Worm (Caenorhabditis elegans) whole organism, early embryonic: Measurements from ENCODE around the gene F41G4.7.

Source experiments
- F13C5.2 ChIP-seq: sonication (generic microtip); optimal IDR thresholded peaks from 2 replicates; lab custom pipeline; 2017; ENCODE audit warnings: mild to moderate bottlenecking, missing genetic modification characterization, inconsistent platforms, missing compliant biosample characterization
- aly-1 ChIP-seq: sonication (generic microtip); optimal IDR thresholded peaks from 2 replicates; lab custom pipeline; 2016; ENCODE audit warnings: missing genetic modification characterization, missing compliant biosample characterization
- ama-1 ChIP-seq: fragments of 150-350 bp; optimal IDR thresholded peaks from 2 replicates; lab custom pipeline; 2014
- ceh-13 ChIP-seq: fragments of 200-800 bp; sonication (Bioruptor generic); optimal IDR thresholded peaks from 2 replicates; lab custom pipeline; 2018; ENCODE audit warnings: mild to moderate bottlenecking, missing genetic modification characterization, missing compliant biosample characterization
- flt-1 ChIP-seq: fragments of 200-800 bp; sonication (Bioruptor generic); IDR thresholded peaks from 2 replicates; pipeline ENCODE4 v1.3.6; 2022; ENCODE audit warnings: missing genetic modification characterization, missing compliant biosample characterization
- hmbx-1 ChIP-seq: sonication (generic microtip); optimal IDR thresholded peaks from 2 replicates; lab custom pipeline; 2016; ENCODE audit warnings: mild to moderate bottlenecking, missing genetic modification characterization, missing compliant biosample characterization
- scrt-1 ChIP-seq: fragments of 200-800 bp; sonication (Bioruptor generic); IDR thresholded peaks from 2 replicates; pipeline ENCODE4 v1.3.6; 2022; ENCODE audit warnings: missing genetic modification characterization, missing compliant biosample characterization
- sea-1 ChIP-seq: fragments of 200-800 bp; sonication (Bioruptor generic); conservative IDR thresholded peaks from 2 replicates; pipeline ENCODE4 v1.3.6; 2022; ENCODE audit warnings: missing genetic modification characterization, missing compliant biosample characterization
- tbx-11 ChIP-seq: fragments of 200-800 bp; sonication (Bioruptor generic); IDR thresholded peaks from 2 replicates; pipeline ENCODE4 v1.3.6; 2022; ENCODE audit warnings: missing genetic modification characterization, missing compliant biosample characterization
- tra-4 ChIP-seq: sonication (generic microtip); optimal IDR thresholded peaks from 2 replicates; lab custom pipeline; 2017; ENCODE audit warnings: missing genetic modification characterization, missing compliant biosample characterization

ce11 chrX:16795978-16796377 is 40.2 kb downstream of the F41G4.7 start, which contains the start of gene aak-2:
- no peak for TF ChIP-seq ama-1 (lab: Kevin White, UChicago)
- no peak for TF ChIP-seq hmbx-1 (tag; lab: Kevin White, UChicago)
- TF ChIP-seq F13C5.2: no peak
- no peak for TF ChIP-seq ceh-13 (GFP tag; lab: Kevin White, UChicago)
- TF ChIP-seq tbx-11 (GFP tag; lab: Robert Waterston, UW): no peak
- no peak for TF ChIP-seq scrt-1 (GFP tag; lab: Robert Waterston, UW)
- TF ChIP-seq sea-1 (GFP tag; lab: Robert Waterston, UW): no peak
- no peak for TF ChIP-seq flt-1 (GFP tag; lab: Robert Waterston, UW)
- TF ChIP-seq tra-4 (tag; lab: Kevin White, UChicago): no peak
- no peak for TF ChIP-seq aly-1 (tag; lab: Kevin White, UChicago)
